Worm (Caenorhabditis elegans): ENCODE data around the gene dyn-1.

DNA sequence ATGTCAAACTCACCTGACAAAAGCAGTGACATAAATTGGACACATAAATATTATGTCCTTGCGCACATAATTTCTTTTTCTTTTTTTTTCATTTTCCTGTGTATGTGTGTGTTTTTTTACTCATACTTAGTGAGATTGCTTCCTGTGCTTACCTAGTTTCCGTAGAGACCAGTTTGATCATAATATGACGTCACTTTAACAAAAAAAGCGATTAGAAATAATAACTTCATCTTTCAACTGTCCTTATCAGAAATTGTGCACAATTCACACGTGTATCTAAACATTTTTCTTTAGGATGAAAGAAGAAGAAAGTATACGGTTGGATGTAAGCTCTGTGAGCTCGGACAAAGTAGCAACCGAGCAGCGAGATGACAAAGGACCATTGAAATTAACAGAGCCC, 53.4 kb downstream of the dyn-1 start:
- no peak for TF ChIP-seq unc-39 (tag; optimal IDR thresholded peaks at IDR 0.05)
- TF ChIP-seq lin-39 (tag; optimal IDR thresholded peaks at IDR 0.05): no peak
- TF ChIP-seq aly-2 (tag; optimal IDR thresholded peaks at IDR 0.05): no peak
- TF ChIP-seq unc-62 (GFP tag; optimal IDR thresholded peaks at IDR 0.05): no peak
- TF ChIP-seq snpc-4 (tag; optimal IDR thresholded peaks at IDR 0.05): no peak
- TF ChIP-seq nhr-77 (tag; optimal IDR thresholded peaks at IDR 0.05): no peak
- no peak for TF ChIP-seq lin-11 (tag; optimal IDR thresholded peaks at IDR 0.05)
- TF ChIP-seq nhr-129 (tag; optimal IDR thresholded peaks at IDR 0.05): no peak
- no peak for TF ChIP-seq ceh-16 (tag; optimal IDR thresholded peaks at IDR 0.05)
- TF ChIP-seq nhr-25 (tag; optimal IDR thresholded peaks at IDR 0.05): no peak
- no peak for TF ChIP-seq ceh-82 (tag; optimal IDR thresholded peaks at IDR 0.05)
- no peak for TF ChIP-seq ama-1 (optimal IDR thresholded peaks at IDR 0.05)
- TF ChIP-seq nhr-10 (tag; optimal IDR thresholded peaks at IDR 0.05): no peak

Data from whole organism, L2 larva.